Fruit fly (Drosophila melanogaster) whole organism, embryonic: ENCODE data around the gene MtnE.

ENCODE experiments used
- ATbp ChIP-seq: fragments of 200-800 bp; sonication (Bioruptor generic); optimal IDR thresholded peaks from 2 replicates; lab custom pipeline; 2017; ENCODE audit warnings: missing biosample characterization, mild to moderate bottlenecking, missing genetic modification characterization, missing genetic modification reagents
- Adf1 ChIP-seq: fragments of 200-800 bp; sonication (Bioruptor generic); IDR thresholded peaks from 2 replicates; pipeline ENCODE4 v1.3.6; 2022; ENCODE audit warnings: missing biosample characterization, missing genetic modification characterization
- CG10147 ChIP-seq: fragments of 200-800 bp; sonication (Bioruptor generic); optimal IDR thresholded peaks from 2 replicates; lab custom pipeline; 2019; ENCODE audit warnings: missing biosample characterization, mild to moderate bottlenecking, missing genetic modification characterization, moderate library complexity
- CG10543 ChIP-seq: fragments of 200-800 bp; sonication (Bioruptor generic); optimal IDR thresholded peaks from 3 replicates; lab custom pipeline; 2017; ENCODE audit warnings: missing biosample characterization, mild to moderate bottlenecking, missing genetic modification characterization, moderate library complexity
- CG11398 ChIP-seq: fragments of 200-800 bp; sonication (Bioruptor generic); optimal IDR thresholded peaks from 2 replicates; lab custom pipeline; 2016; ENCODE audit warnings: missing biosample characterization, missing genetic modification characterization
- CG11695 ChIP-seq: fragments of 200-800 bp; sonication (Bioruptor generic); IDR thresholded peaks from 3 replicates; pipeline ENCODE4 v1.3.6; 2022; ENCODE audit warnings: missing biosample characterization, missing genetic modification characterization
- CG12391 ChIP-seq: fragments of 200-800 bp; sonication (Bioruptor generic); optimal IDR thresholded peaks from 3 replicates; lab custom pipeline; 2018; ENCODE audit warnings: missing biosample characterization, mild to moderate bottlenecking, missing genetic modification characterization, moderate library complexity
- CG12659 ChIP-seq: fragments of 200-800 bp; sonication (Bioruptor generic); optimal IDR thresholded peaks from 3 replicates; lab custom pipeline; 2017; ENCODE audit warnings: mild to moderate bottlenecking, missing biosample characterization, missing genetic modification reagents, missing genetic modification characterization
- CG12942 ChIP-seq: fragments of 200-800 bp; sonication (Bioruptor generic); optimal IDR thresholded peaks from 3 replicates; lab custom pipeline; 2016; ENCODE audit warnings: missing biosample characterization, missing genetic modification characterization
- CG13775 ChIP-seq: fragments of 200-800 bp; sonication (Bioruptor generic); optimal IDR thresholded peaks from 3 replicates; lab custom pipeline; 2017; ENCODE audit warnings: missing biosample characterization, mild to moderate bottlenecking, missing genetic modification characterization
- CG14014 ChIP-seq: fragments of 200-800 bp; sonication (Bioruptor generic); IDR thresholded peaks from 2 replicates; pipeline ENCODE4 v1.3.6; 2022; ENCODE audit warnings: missing biosample characterization, missing genetic modification characterization
- CG14050 ChIP-seq: fragments of 200-800 bp; sonication (Bioruptor generic); IDR thresholded peaks from 3 replicates; pipeline ENCODE4 v1.3.6; 2022; ENCODE audit warnings: missing biosample characterization, missing genetic modification characterization
- CG1647 ChIP-seq: fragments of 200-800 bp; sonication (Bioruptor generic); optimal IDR thresholded peaks from 3 replicates; lab custom pipeline; 2016; ENCODE audit warnings: missing biosample characterization, missing genetic modification characterization
- CG17359 ChIP-seq: fragments of 200-800 bp; sonication (Bioruptor generic); optimal IDR thresholded peaks from 3 replicates; lab custom pipeline; 2018; ENCODE audit warnings: missing biosample characterization, mild to moderate bottlenecking, missing genetic modification characterization, moderate library complexity
- CG2712 ChIP-seq: fragments of 200-800 bp; optimal IDR thresholded peaks from 3 replicates; lab custom pipeline; 2019; ENCODE audit warnings: missing biosample characterization, mild to moderate bottlenecking, missing genetic modification characterization, moderate library complexity
- CG30020 ChIP-seq: fragments of 200-800 bp; optimal IDR thresholded peaks from 2 replicates; lab custom pipeline; 2019; ENCODE audit warnings: missing biosample characterization, mild to moderate bottlenecking, missing genetic modification characterization, moderate library complexity
- CG3726 ChIP-seq: fragments of 200-800 bp; sonication (Bioruptor generic); IDR thresholded peaks from 3 replicates; pipeline ENCODE4, ENCODE4 v1.3.6; 2022; ENCODE audit warnings: missing biosample characterization, missing genetic modification characterization
- CG42726 ChIP-seq: fragments of 200-800 bp; sonication (Bioruptor generic); IDR thresholded peaks from 2 replicates; pipeline ENCODE4 v1.3.6; 2022; ENCODE audit warnings: missing biosample characterization, missing genetic modification characterization; ENCODE audit not compliant: partially characterized antibody
- CG5953 ChIP-seq: fragments of 200-800 bp; sonication (Bioruptor generic); IDR thresholded peaks from 2 replicates; pipeline ENCODE4 v1.3.6; 2022; ENCODE audit warnings: missing biosample characterization, missing genetic modification characterization
- CG6254 ChIP-seq: fragments of 200-800 bp; sonication (Bioruptor generic); optimal IDR thresholded peaks from 3 replicates; lab custom pipeline; 2017; ENCODE audit warnings: mild to moderate bottlenecking, missing biosample characterization, missing genetic modification reagents, missing genetic modification characterization
- CG7839 ChIP-seq: fragments of 200-800 bp; sonication (Bioruptor generic); optimal IDR thresholded peaks from 3 replicates; lab custom pipeline; 2018; ENCODE audit warnings: missing biosample characterization, mild to moderate bottlenecking, missing genetic modification characterization, moderate library complexity
- CG7987 ChIP-seq: fragments of 200-800 bp; sonication (Bioruptor generic); optimal IDR thresholded peaks from 2 replicates; lab custom pipeline; 2018; ENCODE audit warnings: missing biosample characterization, mild to moderate bottlenecking, missing genetic modification characterization, moderate library complexity
- E2f2 ChIP-seq: fragments of 200-800 bp; sonication (Bioruptor generic); IDR thresholded peaks from 2 replicates; pipeline ENCODE4 v1.3.6; 2022; ENCODE audit warnings: missing biosample characterization, missing genetic modification characterization
- MBD-R2 ChIP-seq: fragments of 200-800 bp; sonication (Bioruptor generic); IDR thresholded peaks from 2 replicates; pipeline ENCODE4 v1.3.6; 2022; ENCODE audit warnings: missing biosample characterization, missing genetic modification characterization
- Neu2 ChIP-seq: fragments of 200-800 bp; sonication (Bioruptor generic); optimal IDR thresholded peaks from 3 replicates; lab custom pipeline; 2016; ENCODE audit warnings: missing biosample characterization, missing genetic modification characterization, borderline replicate concordance
- Ravus ChIP-seq: fragments of 200-800 bp; sonication (Bioruptor generic); IDR thresholded peaks from 2 replicates; pipeline ENCODE4 v1.3.6; 2022; ENCODE audit warnings: missing biosample characterization, missing genetic modification characterization
- ac ChIP-seq: fragments of 200-800 bp; sonication (Bioruptor generic); optimal IDR thresholded peaks from 3 replicates; lab custom pipeline; 2017; ENCODE audit warnings: missing biosample characterization, mild to moderate bottlenecking, missing genetic modification characterization
- al ChIP-seq: fragments of 200-800 bp; sonication (Bioruptor generic); IDR thresholded peaks from 2 replicates; pipeline ENCODE4 v1.3.6; 2022; ENCODE audit warnings: missing biosample characterization, missing genetic modification characterization
- cg ChIP-seq: fragments of 200-800 bp; sonication (Bioruptor generic); optimal IDR thresholded peaks from 3 replicates; lab custom pipeline; 2019; ENCODE audit warnings: missing biosample characterization, mild to moderate bottlenecking, missing genetic modification characterization, moderate library complexity
- dysf ChIP-seq: fragments of 200-800 bp; sonication (Bioruptor generic); IDR thresholded peaks from 3 replicates; pipeline ENCODE4 v1.3.6; 2022; ENCODE audit warnings: missing biosample characterization, missing genetic modification characterization
- ems ChIP-seq: fragments of 200-800 bp; sonication (Bioruptor generic); optimal IDR thresholded peaks from 3 replicates; lab custom pipeline; 2016; ENCODE audit warnings: missing biosample characterization, missing genetic modification characterization
- fd102C ChIP-seq: fragments of 200-800 bp; sonication (Bioruptor generic); optimal IDR thresholded peaks from 2 replicates; lab custom pipeline; 2018; ENCODE audit warnings: missing biosample characterization, mild to moderate bottlenecking, missing genetic modification characterization, moderate library complexity
- fd3F ChIP-seq: fragments of 200-800 bp; sonication (Bioruptor generic); optimal IDR thresholded peaks from 2 replicates; lab custom pipeline; 2018; ENCODE audit warnings: missing biosample characterization, mild to moderate bottlenecking, missing genetic modification characterization, moderate library complexity
- fru ChIP-seq: fragments of >200 bp; optimal IDR thresholded peaks from 2 replicates; lab custom pipeline; 2017
- ftz-f1 ChIP-seq: fragments of 200-800 bp; sonication (Bioruptor generic); optimal IDR thresholded peaks from 2 replicates; lab custom pipeline; 2016; ENCODE audit warnings: missing biosample characterization, missing genetic modification characterization
- gcm2 ChIP-seq: fragments of 200-800 bp; sonication (Bioruptor generic); optimal IDR thresholded peaks from 2 replicates; lab custom pipeline; 2016; ENCODE audit warnings: missing biosample characterization, missing genetic modification characterization
- gro ChIP-seq: fragments of 200-800 bp; sonication (Bioruptor generic); optimal IDR thresholded peaks from 2 replicates; lab custom pipeline; 2016; ENCODE audit warnings: missing biosample characterization, missing genetic modification characterization
- hth ChIP-seq: fragments of >200 bp; optimal IDR thresholded peaks from 2 replicates; lab custom pipeline; 2017; ENCODE audit warnings: inconsistent platforms
- kah ChIP-seq: fragments of 200-800 bp; sonication (Bioruptor generic); optimal IDR thresholded peaks from 2 replicates; lab custom pipeline; 2018; ENCODE audit warnings: missing biosample characterization, mild to moderate bottlenecking, missing genetic modification characterization
- mirr ChIP-seq: fragments of 200-800 bp; sonication (Bioruptor generic); optimal IDR thresholded peaks from 3 replicates; lab custom pipeline; 2018; ENCODE audit warnings: missing biosample characterization, mild to moderate bottlenecking, missing genetic modification characterization
- nau ChIP-seq: fragments of 200-800 bp; sonication (Bioruptor generic); optimal IDR thresholded peaks from 3 replicates; lab custom pipeline; 2017; ENCODE audit warnings: missing biosample characterization, mild to moderate bottlenecking, missing genetic modification characterization, missing genetic modification reagents
- nmo ChIP-seq: fragments of 200-800 bp; sonication (Bioruptor generic); optimal IDR thresholded peaks from 2 replicates; lab custom pipeline; 2018; ENCODE audit warnings: missing biosample characterization, mild to moderate bottlenecking, missing genetic modification characterization, moderate library complexity
- org-1 ChIP-seq: fragments of 200-800 bp; sonication (Bioruptor generic); optimal IDR thresholded peaks from 2 replicates; lab custom pipeline; 2017; ENCODE audit warnings: missing biosample characterization, missing genetic modification characterization
- pfk ChIP-seq: fragments of 200-800 bp; sonication (Bioruptor generic); optimal IDR thresholded peaks from 2 replicates; lab custom pipeline; 2018; ENCODE audit warnings: missing biosample characterization, mild to moderate bottlenecking, missing genetic modification characterization, moderate library complexity
- sens-2 ChIP-seq: fragments of 200-800 bp; sonication (Bioruptor generic); IDR thresholded peaks from 2 replicates; pipeline ENCODE4 v1.3.6; 2022; ENCODE audit warnings: missing biosample characterization, missing genetic modification characterization
- ssp ChIP-seq: fragments of 200-800 bp; sonication (Bioruptor generic); IDR thresholded peaks from 2 replicates; pipeline ENCODE4 v1.3.6; 2022; ENCODE audit warnings: missing biosample characterization, missing genetic modification characterization
- stwl ChIP-seq: fragments of 200-800 bp; sonication (Bioruptor generic); optimal IDR thresholded peaks from 3 replicates; lab custom pipeline; 2018; ENCODE audit warnings: missing biosample characterization, mild to moderate bottlenecking, missing genetic modification characterization, moderate library complexity
- tin ChIP-seq: fragments of 200-800 bp; sonication (Bioruptor generic); optimal IDR thresholded peaks from 3 replicates; lab custom pipeline; 2016; ENCODE audit warnings: missing biosample characterization, missing genetic modification characterization
- wdn ChIP-seq: fragments of 200-800 bp; sonication (Bioruptor generic); IDR thresholded peaks from 2 replicates; pipeline ENCODE4 v1.3.6; 2022; ENCODE audit warnings: missing biosample characterization, missing genetic modification characterization
- zfh2 ChIP-seq: fragments of 200-800 bp; sonication (Bioruptor generic); optimal IDR thresholded peaks from 2 replicates; lab custom pipeline; 2016; ENCODE audit warnings: missing biosample characterization, missing genetic modification characterization

The MtnE gene

DNA sequence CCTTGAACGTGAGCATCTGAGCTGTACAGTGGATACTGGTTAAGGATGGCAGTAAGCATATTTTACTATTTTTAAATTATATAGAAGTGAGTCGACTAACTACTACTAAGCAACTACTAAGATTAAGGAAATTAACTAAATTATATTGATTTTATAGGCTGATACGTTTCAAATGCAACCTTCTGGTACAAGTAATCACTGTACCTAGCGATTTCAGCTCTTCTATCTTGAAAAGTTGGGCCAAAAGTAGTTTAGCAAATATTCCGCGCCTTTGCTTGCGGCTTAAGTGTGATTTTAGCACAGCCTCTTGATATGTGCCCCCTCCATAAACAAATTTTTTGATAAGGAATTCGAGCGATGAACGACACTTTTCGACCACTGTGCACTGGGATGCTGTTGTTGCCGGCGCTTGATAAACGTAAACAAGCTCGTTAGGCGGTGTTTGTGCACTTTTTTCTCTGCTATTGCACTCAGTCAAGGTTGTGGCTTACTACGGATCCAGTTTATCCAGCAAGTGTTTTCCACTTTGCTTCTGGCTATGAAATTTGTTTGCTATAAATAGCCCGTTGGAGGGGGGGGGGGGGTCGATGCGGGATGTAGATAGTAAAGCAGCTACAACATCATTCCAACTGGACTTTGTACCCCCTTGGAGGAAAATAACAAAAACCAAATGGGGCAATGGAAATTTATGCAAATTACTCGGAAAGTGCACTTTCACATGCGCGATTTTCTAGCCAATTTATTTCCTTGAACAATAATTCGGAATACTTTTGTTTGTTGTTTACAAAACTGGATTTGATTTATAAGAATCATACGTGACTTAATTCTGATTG is 22.0 kb upstream of the MtnE start (continued):
- TF ChIP-seq nau (no peak), fd3F (GFP tag; lab: Kevin White, UChicago) (peak; percentile 56), CG12391 (peak; percentile 54), CG6254 (peak; percentile 29), kah (GFP tag; lab: Kevin White, UChicago) (no peak), wdn (GFP tag; lab: Robert Waterston, UW) (peak; percentile 61), gro (GFP tag; lab: Kevin White, UChicago) (no peak), Ravus (GFP tag; lab: Robert Waterston, UW) (peak; percentile 78), nmo (GFP tag; lab: Kevin White, UChicago) (peak; percentile 64), CG13775 (GFP tag; lab: Kevin White, UChicago) (peak; percentile 53), CG3726 (GFP tag; lab: Robert Waterston, UW) (peak; percentile 49; the same call in 1 of the 3 replicates), CG7987 (GFP tag; lab: Kevin White, UChicago) (no peak), CG10543 (no peak), gcm2 (GFP tag; lab: Kevin White, UChicago) (no peak), CG42726 (GFP tag; lab: Robert Waterston, UW) (no peak), Adf1 (GFP tag; lab: Robert Waterston, UW) (no peak; the same call in 1 of the 2 replicates), CG7839 (tag; lab: Kevin White, UChicago) (peak; percentile 83), ssp (GFP tag; lab: Robert Waterston, UW) (peak; percentile 33; the same call in 1 of the 2 replicates), Neu2 (GFP tag; lab: Kevin White, UChicago) (no peak), dysf (GFP tag; lab: Robert Waterston, UW) (peak; percentile 86), fd102C (GFP tag; lab: Kevin White, UChicago) (no peak), cg (GFP tag; lab: Kevin White, UChicago) (no peak), E2f2 (GFP tag; lab: Robert Waterston, UW) (peak; percentile 35; the same call in 1 of the 2 replicates), CG11695 (GFP tag; lab: Robert Waterston, UW) (peak; percentile 79), CG10147 (GFP tag; lab: Kevin White, UChicago) (no peak), stwl (tag; lab: Kevin White, UChicago) (no peak), hth (lab: Kevin White, UChicago) (no peak), CG17359 (tag; lab: Kevin White, UChicago) (peak; percentile 64), MBD-R2 (GFP tag; lab: Robert Waterston, UW) (peak; percentile 47; the same call in 1 of the 2 replicates), ac (GFP tag; lab: Kevin White, UChicago) (no peak), ems (GFP tag; lab: Kevin White, UChicago) (no peak), CG5953 (GFP tag; lab: Robert Waterston, UW) (0 out of 2 replicates have a peak, but pooled peaks have one; percentile 34), sens-2 (GFP tag; lab: Robert Waterston, UW) (no peak), ftz-f1 (GFP tag; lab: Kevin White, UChicago) (peak; percentile 65), CG30020 (tag; lab: Kevin White, UChicago) (no peak), mirr (GFP tag; lab: Kevin White, UChicago) (no peak), CG14014 (GFP tag; lab: Robert Waterston, UW) (peak; percentile 90), org-1 (GFP tag; lab: Kevin White, UChicago) (peak; percentile 43), al (GFP tag; lab: Robert Waterston, UW) (peak; percentile 89), zfh2 (peak; percentile 66), CG14050 (peak; percentile 65), CG12659 (peak; percentile 60), CG2712 (peak; percentile 71), ATbp (GFP tag; lab: Kevin White, UChicago) (peak; percentile 16), pfk (no peak), tin (peak; percentile 52), CG12942 (peak; percentile 33), CG1647 (GFP tag; lab: Kevin White, UChicago) (no peak), fru (lab: Kevin White, UChicago) (no peak), CG11398 (no peak)
